Worm (Caenorhabditis elegans) whole organism, L3 larva: ENCODE results near the gene atg-16.1.

Experiments
- R02D3.7 ChIP-seq: fragments of 150-350 bp; optimal IDR thresholded peaks from 2 replicates; lab custom pipeline; 2014; ENCODE audit warnings: missing biosample characterization, missing genetic modification characterization
- ZK546.5 ChIP-seq: sonication (generic microtip); optimal IDR thresholded peaks from 2 replicates; lab custom pipeline; 2017; ENCODE audit warnings: missing biosample characterization, missing genetic modification characterization
- ama-1 ChIP-seq: fragments of 150-350 bp; optimal IDR thresholded peaks from 2 replicates; lab custom pipeline; 2018
- ceh-16 ChIP-seq: sonication (generic microtip); optimal IDR thresholded peaks from 2 replicates; lab custom pipeline; 2017; ENCODE audit warnings: missing biosample characterization, missing genetic modification characterization
- ceh-28 ChIP-seq: fragments of 150-350 bp; optimal IDR thresholded peaks from 2 replicates; lab custom pipeline; 2014; ENCODE audit warnings: missing biosample characterization, missing genetic modification reagents, missing genetic modification characterization
- ceh-82 ChIP-seq: fragments of 150-350 bp; optimal IDR thresholded peaks from 2 replicates; lab custom pipeline; 2014; ENCODE audit warnings: missing biosample characterization, missing genetic modification characterization
- ceh-9 ChIP-seq: sonication (generic microtip); optimal IDR thresholded peaks from 2 replicates; lab custom pipeline; 2018; ENCODE audit warnings: missing biosample characterization, missing genetic modification characterization
- daf-12 ChIP-seq: fragments of 150-350 bp; optimal IDR thresholded peaks from 2 replicates; lab custom pipeline; 2014; ENCODE audit warnings: missing biosample characterization, missing genetic modification reagents, missing genetic modification characterization
- egl-27 ChIP-seq: sonication (generic microtip); optimal IDR thresholded peaks from 4 replicates; lab custom pipeline; 2017; ENCODE audit warnings: missing biosample characterization, missing genetic modification reagents, missing genetic modification characterization
- egl-5 ChIP-seq: fragments of 150-350 bp; optimal IDR thresholded peaks from 2 replicates; lab custom pipeline; 2017; ENCODE audit warnings: missing biosample characterization, missing genetic modification reagents, missing genetic modification characterization, inconsistent platforms
- elt-1 ChIP-seq: fragments of 150-350 bp; optimal IDR thresholded peaks from 2 replicates; lab custom pipeline; 2014; ENCODE audit warnings: missing biosample characterization, missing genetic modification characterization
- elt-2 ChIP-seq: sonication (generic microtip); optimal IDR thresholded peaks from 2 replicates; lab custom pipeline; 2016; ENCODE audit warnings: missing genetic modification reagents, mild to moderate bottlenecking, missing genetic modification characterization, missing compliant biosample characterization
- elt-3 ChIP-seq, 3 experiments: fragments of 150-350 bp in 1 of 3; sonication (generic microtip) in 2 of 3; optimal IDR thresholded peaks; 2 replicates in 2 of 3; 4 replicates in 1 of 3; lab custom pipeline; 2014 to 2017; ENCODE audit warnings: missing biosample characterization in 3 of 3, missing genetic modification characterization in 3 of 3
- eor-1 ChIP-seq, 2 experiments: fragments of 150-350 bp; optimal IDR thresholded peaks; 2 replicates each; lab custom pipeline; 2014 to 2018; ENCODE audit warnings: missing biosample characterization in 2 of 2, missing genetic modification characterization in 2 of 2
- fkh-10 ChIP-seq: sonication (generic microtip); optimal IDR thresholded peaks from 2 replicates; lab custom pipeline; 2017; ENCODE audit warnings: missing biosample characterization, missing genetic modification reagents, missing genetic modification characterization
- fkh-2 ChIP-seq: fragments of 150-350 bp; optimal IDR thresholded peaks from 2 replicates; lab custom pipeline; 2014; ENCODE audit warnings: missing biosample characterization, missing genetic modification reagents, missing genetic modification characterization
- fos-1 ChIP-seq: fragments of 150-350 bp; optimal IDR thresholded peaks from 2 replicates; lab custom pipeline; 2014; ENCODE audit warnings: missing biosample characterization, missing genetic modification characterization
- hmg-11 ChIP-seq: sonication (generic microtip); optimal IDR thresholded peaks from 2 replicates; lab custom pipeline; 2016; ENCODE audit warnings: missing genetic modification characterization, missing compliant biosample characterization
- jun-1 ChIP-seq: fragments of 150-350 bp; optimal IDR thresholded peaks from 2 replicates; lab custom pipeline; 2014; ENCODE audit warnings: missing biosample characterization, missing genetic modification reagents, missing genetic modification characterization
- lin-15B ChIP-seq: fragments of 150-350 bp; optimal IDR thresholded peaks from 2 replicates; lab custom pipeline; 2014; ENCODE audit warnings: missing biosample characterization, missing genetic modification characterization
- lin-39 ChIP-seq: fragments of 150-350 bp; optimal IDR thresholded peaks from 2 replicates; lab custom pipeline; 2018; ENCODE audit warnings: missing biosample characterization, missing genetic modification reagents, missing genetic modification characterization
- lsy-12 ChIP-seq: sonication (generic microtip); optimal IDR thresholded peaks from 2 replicates; lab custom pipeline; 2016; ENCODE audit warnings: mild to moderate bottlenecking, missing genetic modification characterization, missing compliant biosample characterization
- mdl-1 ChIP-seq: fragments of 150-350 bp; optimal IDR thresholded peaks from 2 replicates; lab custom pipeline; 2014; ENCODE audit warnings: missing biosample characterization, missing genetic modification characterization
- nfya-1 ChIP-seq: sonication (generic microtip); optimal IDR thresholded peaks from 2 replicates; lab custom pipeline; 2017; ENCODE audit warnings: missing genetic modification characterization, mild to moderate bottlenecking, missing compliant biosample characterization, antibody characterized with exemption, moderate library complexity; ENCODE audit not compliant: insufficient read depth
- nhr-11 ChIP-seq: fragments of 150-350 bp; optimal IDR thresholded peaks from 2 replicates; lab custom pipeline; 2014; ENCODE audit warnings: missing biosample characterization, missing genetic modification characterization
- nhr-23 ChIP-seq: fragments of 150-350 bp; optimal IDR thresholded peaks from 2 replicates; lab custom pipeline; 2014; ENCODE audit warnings: missing biosample characterization, missing genetic modification reagents, missing genetic modification characterization
- nhr-25 ChIP-seq: sonication (generic microtip); optimal IDR thresholded peaks from 2 replicates; lab custom pipeline; 2017; ENCODE audit warnings: missing biosample characterization, missing genetic modification characterization
- nhr-28 ChIP-seq: fragments of 150-350 bp; optimal IDR thresholded peaks from 2 replicates; lab custom pipeline; 2014; ENCODE audit warnings: missing biosample characterization, missing genetic modification characterization
- nhr-43 ChIP-seq: sonication (generic microtip); optimal IDR thresholded peaks from 2 replicates; lab custom pipeline; 2016; ENCODE audit warnings: mild to moderate bottlenecking, missing genetic modification characterization, missing compliant biosample characterization; ENCODE audit not compliant: poor library complexity, severe bottlenecking
- nhr-67 ChIP-seq: fragments of 150-350 bp; optimal IDR thresholded peaks from 2 replicates; lab custom pipeline; 2014; ENCODE audit warnings: missing biosample characterization, missing genetic modification characterization
- nhr-76 ChIP-seq: fragments of 150-350 bp; sonication (generic microtip); optimal IDR thresholded peaks from 5 replicates; lab custom pipeline; 2014; ENCODE audit warnings: missing biosample characterization, missing genetic modification characterization
- nhr-77 ChIP-seq: fragments of 150-350 bp; optimal IDR thresholded peaks from 2 replicates; lab custom pipeline; 2014; ENCODE audit warnings: missing biosample characterization, missing genetic modification characterization
- pha-4 ChIP-seq: fragments of 150-350 bp; optimal IDR thresholded peaks from 2 replicates; lab custom pipeline; 2014; ENCODE audit warnings: missing biosample characterization, missing genetic modification reagents, missing genetic modification characterization
- pqm-1 ChIP-seq: fragments of 150-350 bp; optimal IDR thresholded peaks from 2 replicates; lab custom pipeline; 2017; ENCODE audit warnings: missing biosample characterization, missing genetic modification characterization, inconsistent platforms
- sea-2 ChIP-seq: fragments of 150-350 bp; sonication (generic microtip); optimal IDR thresholded peaks from 4 replicates; lab custom pipeline; 2014; ENCODE audit warnings: missing biosample characterization, missing genetic modification reagents, missing genetic modification characterization
- skn-1 ChIP-seq: fragments of 150-350 bp; optimal IDR thresholded peaks from 2 replicates; lab custom pipeline; 2014; ENCODE audit warnings: missing biosample characterization, missing genetic modification characterization
- snpc-4 ChIP-seq: fragments of 150-350 bp; optimal IDR thresholded peaks from 2 replicates; lab custom pipeline; 2014; ENCODE audit warnings: missing biosample characterization, missing genetic modification characterization
- unc-39 ChIP-seq: sonication (generic microtip); optimal IDR thresholded peaks from 4 replicates; lab custom pipeline; 2017; ENCODE audit warnings: missing biosample characterization, missing genetic modification characterization
- unc-62 ChIP-seq: fragments of 150-350 bp; sonication (generic microtip); optimal IDR thresholded peaks from 4 replicates; lab custom pipeline; 2014; ENCODE audit warnings: missing biosample characterization, missing genetic modification reagents, missing genetic modification characterization
- zag-1 ChIP-seq: fragments of 150-350 bp; optimal IDR thresholded peaks from 2 replicates; lab custom pipeline; 2014; ENCODE audit warnings: missing biosample characterization, missing genetic modification characterization
- ztf-11 ChIP-seq: fragments of 150-350 bp; optimal IDR thresholded peaks from 2 replicates; lab custom pipeline; 2014; ENCODE audit warnings: missing biosample characterization, missing genetic modification characterization

atg-16.1 gene

DNA sequence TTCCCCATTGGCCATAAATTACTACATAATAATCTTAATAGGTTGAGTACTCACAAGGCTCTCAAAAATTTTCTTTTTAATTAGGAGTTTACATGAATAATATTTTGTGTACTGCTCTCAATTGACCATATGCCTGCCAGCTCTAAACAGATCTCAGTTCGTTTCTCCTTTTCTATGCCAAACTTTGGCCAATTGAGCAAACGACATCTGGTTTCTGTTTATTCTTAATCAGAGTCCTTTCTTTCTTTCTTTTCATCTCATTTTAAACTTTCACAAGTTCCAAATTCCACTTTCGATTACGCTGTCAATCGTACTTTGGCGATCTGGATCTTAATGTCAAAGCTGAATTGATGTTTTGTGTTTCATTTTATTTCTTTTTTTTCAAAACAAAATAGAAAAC, 2.1 kb upstream of the atg-16.1 start:
- TF ChIP-seq nhr-43 (tag; lab: Kevin White, UChicago) (no peak), nhr-77 (no peak)

DNA sequence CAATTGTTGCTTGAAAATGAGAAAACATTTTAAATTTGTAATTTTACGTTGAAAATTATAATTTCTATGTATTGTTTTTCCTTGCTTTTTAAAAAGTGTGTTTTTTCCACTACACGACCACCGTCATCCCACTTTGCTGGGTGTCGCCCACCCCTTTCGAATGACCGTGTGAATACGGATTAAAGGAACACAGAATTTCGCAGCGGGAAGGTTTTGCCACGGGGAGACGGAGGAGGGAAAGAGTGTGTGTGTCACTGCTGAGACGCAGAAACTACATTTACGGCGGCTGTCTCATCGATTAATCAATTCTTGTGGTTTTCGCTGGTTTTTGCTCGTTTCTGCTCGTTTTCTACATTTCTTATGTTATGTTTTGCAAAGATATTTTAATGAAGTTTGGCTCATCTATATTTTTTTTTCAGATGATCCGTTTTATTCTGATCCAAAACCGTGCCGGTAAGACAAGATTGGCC, 4.4 kb downstream of the atg-16.1 start, which contains the start of gene aps-2:
TSS of gene aps-2 (plus strand) at position 420 of the 470 bp plus-strand sequence.
- TF ChIP-seq daf-12 (tag; lab: Kevin White, UChicago) = no peak
- TF ChIP-seq ama-1 = no peak
- TF ChIP-seq nhr-28 (tag; lab: Kevin White, UChicago) = no peak
- TF ChIP-seq nhr-43 (tag; lab: Kevin White, UChicago) = peak; percentile 12
- no peak for TF ChIP-seq mdl-1 (tag; lab: Kevin White, UChicago)
- TF ChIP-seq zag-1 (tag; lab: Kevin White, UChicago) = no peak
- TF ChIP-seq ceh-16 = no peak
- peak; percentile 93 for TF ChIP-seq sea-2 (GFP tag; lab: Kevin White, UChicago)
- TF ChIP-seq nhr-67 = no peak
- TF ChIP-seq nfya-1 (tag; lab: Kevin White, UChicago) = peak; percentile 82
- peak; percentile 78 for TF ChIP-seq lin-39 (tag; lab: Kevin White, UChicago)
- no peak for TF ChIP-seq nhr-76
- peak; percentile 61 for TF ChIP-seq snpc-4 (tag; lab: Kevin White, UChicago)
- TF ChIP-seq elt-1 (tag; lab: Kevin White, UChicago) = no peak
- peak; percentile 35 for TF ChIP-seq nhr-23
- TF ChIP-seq nhr-25 (tag; lab: Kevin White, UChicago) = peak; percentile 64
- TF ChIP-seq fos-1 (tag; lab: Kevin White, UChicago) = no peak
- TF ChIP-seq ceh-28 = peak; percentile 61
- no peak for TF ChIP-seq nhr-77
- TF ChIP-seq unc-62 = no peak
- TF ChIP-seq nhr-11 = no peak
- TF ChIP-seq ceh-9 (tag; lab: Kevin White, UChicago) = no peak
- peak; percentile 90 for TF ChIP-seq R02D3.7
- TF ChIP-seq ceh-82 = no peak
- TF ChIP-seq hmg-11 (tag; lab: Kevin White, UChicago) = peak; percentile 83
- no peak for TF ChIP-seq ZK546.5 (tag; lab: Kevin White, UChicago)
- TF ChIP-seq lin-15B (tag; lab: Kevin White, UChicago) = peak; percentile 35
- TF ChIP-seq eor-1 (tag; optimal IDR thresholded peaks at IDR 0.05; lab: Kevin White, UChicago) = no peak
- no peak for TF ChIP-seq elt-3 (tag; optimal IDR thresholded peaks at IDR 0.05; lab: Kevin White, UChicago)
- TF ChIP-seq lsy-12 (tag; lab: Kevin White, UChicago) = no peak
- peak; percentile 38 for TF ChIP-seq elt-2 (tag; lab: Kevin White, UChicago)
- TF ChIP-seq ztf-11 (tag; lab: Kevin White, UChicago) = no peak
- TF ChIP-seq jun-1 = no peak
- no peak for TF ChIP-seq pha-4 (tag; lab: Kevin White, UChicago)
- TF ChIP-seq fkh-2 (tag; lab: Kevin White, UChicago) = no peak
- TF ChIP-seq fkh-10 (GFP tag; lab: Kevin White, UChicago) = peak; percentile 25
- peak; percentile 21 for TF ChIP-seq skn-1
- peak; percentile 59 for TF ChIP-seq egl-5

DNA sequence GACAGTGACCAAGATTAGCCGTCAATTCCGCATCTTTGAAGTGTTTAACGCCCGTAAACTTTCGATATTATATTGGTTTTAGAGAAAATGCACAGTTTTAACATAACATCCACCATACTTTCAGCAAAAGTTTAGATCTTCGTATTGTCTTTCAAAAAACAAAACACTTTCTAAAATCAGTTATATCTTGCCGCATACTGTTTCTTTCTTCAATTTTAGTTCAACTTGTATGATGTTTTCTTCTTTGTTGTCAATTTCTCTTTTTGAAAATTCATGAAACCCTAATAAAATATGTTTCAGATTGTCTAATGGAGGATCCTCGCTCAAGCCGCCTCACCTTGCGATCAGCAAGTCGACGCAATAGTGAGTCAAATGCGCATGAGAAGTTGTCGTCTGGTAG, 8.4 kb downstream of the atg-16.1 start, which contains the start of gene F02E8.4:
TSS of gene F02E8.4 (plus strand) at position 301 of the 400 bp plus-strand sequence.
- TF ChIP-seq nhr-76 = no peak
- TF ChIP-seq pqm-1 = no peak
- TF ChIP-seq egl-27 (tag; lab: Kevin White, UChicago) = no peak
- TF ChIP-seq hmg-11 (tag; lab: Kevin White, UChicago) = no peak

DNA sequence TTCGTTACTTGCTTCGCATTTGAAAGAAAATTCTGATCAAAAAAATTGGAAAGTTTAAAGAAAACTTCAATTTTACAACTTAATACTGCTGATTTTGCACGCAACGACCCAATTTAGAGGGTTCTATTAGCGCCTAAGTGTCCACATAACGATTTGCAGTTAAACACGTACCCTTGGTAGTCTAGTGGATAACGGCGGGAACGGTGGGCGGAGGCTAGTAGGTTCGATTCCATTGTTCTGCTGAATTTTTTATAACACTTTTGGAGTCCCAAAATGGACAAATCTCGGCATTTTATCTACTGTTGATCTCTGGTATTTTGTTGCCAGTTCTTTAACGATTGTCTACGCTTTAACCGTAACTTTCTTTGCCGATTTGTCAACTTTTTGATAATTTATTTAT, 9.2 kb downstream of the atg-16.1 start:
- TF ChIP-seq unc-39 (tag; lab: Kevin White, UChicago) (no peak), elt-3 (tag; optimal IDR thresholded peaks at IDR 0.05; lab: Kevin White, UChicago) (peak in 1 of 3 experiments; percentile 38), hmg-11 (tag; lab: Kevin White, UChicago) (no peak), ZK546.5 (tag; lab: Kevin White, UChicago) (no peak), sea-2 (GFP tag; lab: Kevin White, UChicago) (no peak)
